Worm (Caenorhabditis elegans) whole organism, early embryonic: ENCODE results near the gene Y39A3CL.4.

Source experiments
- B0310.2 ChIP-seq: sonication (generic microtip); optimal IDR thresholded peaks from 2 replicates; lab custom pipeline; 2016; ENCODE audit warnings: mild to moderate bottlenecking, missing genetic modification characterization, missing compliant biosample characterization
- F13C5.2 ChIP-seq: sonication (generic microtip); optimal IDR thresholded peaks from 2 replicates; lab custom pipeline; 2017; ENCODE audit warnings: mild to moderate bottlenecking, missing genetic modification characterization, inconsistent platforms, missing compliant biosample characterization
- aly-1 ChIP-seq: sonication (generic microtip); optimal IDR thresholded peaks from 2 replicates; lab custom pipeline; 2016; ENCODE audit warnings: missing genetic modification characterization, missing compliant biosample characterization
- ama-1 ChIP-seq: fragments of 150-350 bp; optimal IDR thresholded peaks from 2 replicates; lab custom pipeline; 2014
- ceh-13 ChIP-seq: fragments of 200-800 bp; sonication (Bioruptor generic); optimal IDR thresholded peaks from 2 replicates; lab custom pipeline; 2018; ENCODE audit warnings: mild to moderate bottlenecking, missing genetic modification characterization, missing compliant biosample characterization
- ceh-36 ChIP-seq: sonication (generic microtip); optimal IDR thresholded peaks from 2 replicates; lab custom pipeline; 2016; ENCODE audit warnings: missing genetic modification characterization, inconsistent platforms, missing compliant biosample characterization
- ets-7 ChIP-seq: sonication (generic microtip); optimal IDR thresholded peaks from 2 replicates; lab custom pipeline; 2016; ENCODE audit warnings: missing genotype, missing genetic modification characterization, missing compliant biosample characterization
- flt-1 ChIP-seq: fragments of 200-800 bp; sonication (Bioruptor generic); IDR thresholded peaks from 2 replicates; pipeline ENCODE4 v1.3.6; 2022; ENCODE audit warnings: missing genetic modification characterization, missing compliant biosample characterization
- hmbx-1 ChIP-seq: sonication (generic microtip); optimal IDR thresholded peaks from 2 replicates; lab custom pipeline; 2016; ENCODE audit warnings: mild to moderate bottlenecking, missing genetic modification characterization, missing compliant biosample characterization
- hmg-4 ChIP-seq: fragments of 200-800 bp; sonication (Bioruptor generic); optimal IDR thresholded peaks from 2 replicates; lab custom pipeline; 2018; ENCODE audit warnings: mild to moderate bottlenecking, missing genetic modification characterization, missing compliant biosample characterization
- hnd-1 ChIP-seq: sonication (generic microtip); optimal IDR thresholded peaks from 2 replicates; lab custom pipeline; 2016; ENCODE audit warnings: missing genetic modification characterization, missing compliant biosample characterization
- pes-1 ChIP-seq: fragments of 200-800 bp; sonication (Bioruptor generic); IDR thresholded peaks from 2 replicates; pipeline ENCODE4 v1.3.6; 2022; ENCODE audit warnings: missing genetic modification reagents, missing genetic modification characterization, missing compliant biosample characterization
- scrt-1 ChIP-seq: fragments of 200-800 bp; sonication (Bioruptor generic); IDR thresholded peaks from 2 replicates; pipeline ENCODE4 v1.3.6; 2022; ENCODE audit warnings: missing genetic modification characterization, missing compliant biosample characterization
- sea-1 ChIP-seq: fragments of 200-800 bp; sonication (Bioruptor generic); conservative IDR thresholded peaks from 2 replicates; pipeline ENCODE4 v1.3.6; 2022; ENCODE audit warnings: missing genetic modification characterization, missing compliant biosample characterization
- tbx-11 ChIP-seq: fragments of 200-800 bp; sonication (Bioruptor generic); IDR thresholded peaks from 2 replicates; pipeline ENCODE4 v1.3.6; 2022; ENCODE audit warnings: missing genetic modification characterization, missing compliant biosample characterization
- tbx-37 ChIP-seq: fragments of 200-800 bp; sonication (Bioruptor generic); conservative IDR thresholded peaks from 2 replicates; pipeline ENCODE4 v1.3.6; 2022; ENCODE audit warnings: missing genetic modification reagents, missing genetic modification characterization, missing compliant biosample characterization
- tra-4 ChIP-seq: sonication (generic microtip); optimal IDR thresholded peaks from 2 replicates; lab custom pipeline; 2017; ENCODE audit warnings: missing genetic modification characterization, missing compliant biosample characterization

Gene Y39A3CL.4

ce11 chrIII:1788972-1789371 lies 11.1 kb upstream of the Y39A3CL.4 start:
- TF ChIP-seq B0310.2 (tag; lab: Kevin White, UChicago) (no peak), pes-1 (GFP tag; lab: Robert Waterston, UW) (no peak), hmg-4 (GFP tag; lab: Kevin White, UChicago) (no peak), tra-4 (tag; lab: Kevin White, UChicago) (no peak), tbx-11 (GFP tag; lab: Robert Waterston, UW) (no peak), aly-1 (no peak), ceh-36 (tag; lab: Kevin White, UChicago) (no peak), F13C5.2 (tag; lab: Kevin White, UChicago) (no peak), ets-7 (no peak), tbx-37 (no peak), ceh-13 (no peak), hnd-1 (tag; lab: Kevin White, UChicago) (no peak), ama-1 (lab: Kevin White, UChicago) (no peak), scrt-1 (GFP tag; lab: Robert Waterston, UW) (no peak), sea-1 (GFP tag; lab: Robert Waterston, UW) (no peak), flt-1 (GFP tag; lab: Robert Waterston, UW) (no peak), hmbx-1 (no peak)

ce11 chrIII:1788033-1788432 lies 10.2 kb upstream of the Y39A3CL.4 start, which contains the start of gene rimb-1:
Gene rimb-1 (plus strand): TSS chrIII:1788333.
- TF ChIP-seq tra-4 (tag; lab: Kevin White, UChicago): no peak
- no peak for TF ChIP-seq sea-1 (GFP tag; lab: Robert Waterston, UW)
- no peak for TF ChIP-seq tbx-37
- TF ChIP-seq tbx-11 (GFP tag; lab: Robert Waterston, UW): no peak
- no peak for TF ChIP-seq flt-1 (GFP tag; lab: Robert Waterston, UW)
- no peak for TF ChIP-seq ets-7
- TF ChIP-seq scrt-1 (GFP tag; lab: Robert Waterston, UW): no peak
- no peak for TF ChIP-seq aly-1
- TF ChIP-seq hmbx-1: no peak

- TF ChIP-seq ets-7: no peak
- TF ChIP-seq ama-1 (lab: Kevin White, UChicago): no peak
- TF ChIP-seq aly-1: no peak
- TF ChIP-seq hnd-1 (tag; lab: Kevin White, UChicago): no peak
- TF ChIP-seq hmg-4 (GFP tag; lab: Kevin White, UChicago): no peak
- no peak for TF ChIP-seq flt-1 (GFP tag; lab: Robert Waterston, UW)
- TF ChIP-seq pes-1 (GFP tag; lab: Robert Waterston, UW): no peak
- no peak for TF ChIP-seq ceh-13
- no peak for TF ChIP-seq B0310.2 (tag; lab: Kevin White, UChicago)
- no peak for TF ChIP-seq hmbx-1
- no peak for TF ChIP-seq ceh-36 (tag; lab: Kevin White, UChicago)
These were observed 7.9 kb upstream of the Y39A3CL.4 start for ce11 chrIII:1785776-1786175.

- TF ChIP-seq ets-7: no peak
- TF ChIP-seq F13C5.2 (tag; lab: Kevin White, UChicago): peak; percentile 46
These were observed 401 bp downstream of the Y39A3CL.4 start, which contains the start of gene Y39A3CL.3 for ce11 chrIII:1777468-1777867. Gene Y39A3CL.3 (plus strand): TSS chrIII:1777802.

- TF ChIP-seq tra-4 (tag; lab: Kevin White, UChicago) (no peak), hnd-1 (tag; lab: Kevin White, UChicago) (no peak), sea-1 (GFP tag; lab: Robert Waterston, UW) (no peak), B0310.2 (tag; lab: Kevin White, UChicago) (no peak), ceh-36 (tag; lab: Kevin White, UChicago) (no peak), ets-7 (no peak), scrt-1 (GFP tag; lab: Robert Waterston, UW) (no peak), hmbx-1 (no peak), F13C5.2 (tag; lab: Kevin White, UChicago) (no peak), hmg-4 (GFP tag; lab: Kevin White, UChicago) (no peak), tbx-11 (GFP tag; lab: Robert Waterston, UW) (no peak), ama-1 (lab: Kevin White, UChicago) (no peak), flt-1 (GFP tag; lab: Robert Waterston, UW) (no peak), pes-1 (GFP tag; lab: Robert Waterston, UW) (no peak)
These were observed 7.9 kb downstream of the Y39A3CL.4 start, which contains the start of gene tbx-43 for ce11 chrIII:1769993-1770392. Gene tbx-43 (minus strand): TSS chrIII:1770093.

ce11 chrIII:1764463-1764862 lies 13.4 kb downstream of the Y39A3CL.4 start:
- TF ChIP-seq scrt-1 (GFP tag; lab: Robert Waterston, UW): no peak
- TF ChIP-seq flt-1 (GFP tag; lab: Robert Waterston, UW): no peak
- no peak for TF ChIP-seq aly-1
- TF ChIP-seq ets-7: no peak
- no peak for TF ChIP-seq ceh-36 (tag; lab: Kevin White, UChicago)
- TF ChIP-seq hmbx-1: no peak
- no peak for TF ChIP-seq tbx-37
- TF ChIP-seq sea-1 (GFP tag; lab: Robert Waterston, UW): no peak
- no peak for TF ChIP-seq tra-4 (tag; lab: Kevin White, UChicago)
- no peak for TF ChIP-seq ama-1 (lab: Kevin White, UChicago)
- TF ChIP-seq tbx-11 (GFP tag; lab: Robert Waterston, UW): no peak
- TF ChIP-seq F13C5.2 (tag; lab: Kevin White, UChicago): no peak

ce11 chrIII:1763222-1763621 lies 14.6 kb downstream of the Y39A3CL.4 start, which contains the start of gene cnc-6:
Gene cnc-6 (plus strand): TSS chrIII:1763522.
- TF ChIP-seq ceh-36 (tag; lab: Kevin White, UChicago): no peak
- no peak for TF ChIP-seq tbx-11 (GFP tag; lab: Robert Waterston, UW)
- TF ChIP-seq hnd-1 (tag; lab: Kevin White, UChicago): no peak
- TF ChIP-seq flt-1 (GFP tag; lab: Robert Waterston, UW): no peak
- TF ChIP-seq hmbx-1: no peak
- no peak for TF ChIP-seq ama-1 (lab: Kevin White, UChicago)
- TF ChIP-seq scrt-1 (GFP tag; lab: Robert Waterston, UW): no peak
- no peak for TF ChIP-seq tra-4 (tag; lab: Kevin White, UChicago)
- no peak for TF ChIP-seq B0310.2 (tag; lab: Kevin White, UChicago)

ce11 chrIII:1758632-1759031 lies 19.2 kb downstream of the Y39A3CL.4 start, which contains the start of gene Y46E12A.2:
Gene Y46E12A.2 (plus strand): TSS chrIII:1758932.
- TF ChIP-seq hmbx-1 (no peak), scrt-1 (GFP tag; lab: Robert Waterston, UW) (no peak), pes-1 (GFP tag; lab: Robert Waterston, UW) (no peak)
